Worm (Caenorhabditis elegans): ENCODE measurements around the gene dgn-1.

dgn-1 gene

DNA sequence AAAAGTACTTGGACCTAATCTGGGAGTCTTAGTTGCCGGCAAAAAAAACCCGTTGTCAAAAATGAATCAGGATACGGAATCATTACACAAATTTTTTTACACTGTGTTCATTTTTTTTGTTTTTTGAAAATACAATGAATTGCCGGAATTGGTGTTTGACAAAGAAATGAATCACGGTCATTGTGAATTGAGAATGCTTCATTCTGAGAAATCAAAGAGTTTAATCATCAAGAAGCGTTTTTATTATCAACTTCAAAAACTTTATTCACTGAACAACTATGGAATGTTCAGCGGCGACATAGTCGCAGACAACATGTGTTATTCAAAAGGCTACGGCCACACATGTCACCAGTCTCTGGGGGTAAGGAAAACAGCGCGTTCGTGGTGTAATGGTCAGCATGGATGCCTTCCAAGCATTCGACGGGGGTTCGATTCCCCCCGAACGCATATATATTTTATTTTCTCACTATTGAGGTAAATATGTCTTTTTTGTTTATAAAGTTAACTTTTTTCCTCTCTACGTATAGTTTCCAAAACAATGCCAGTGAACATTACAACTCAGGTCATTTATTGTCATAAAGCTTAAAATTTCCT is 34.8 kb upstream of the dgn-1 start, which contains the start of gene nas-10 (continued):
- TF ChIP-seq nhr-85 (tag) = peak; percentile 76
- TF ChIP-seq hlh-4 (tag; optimal IDR thresholded peaks at IDR 0.05) = no peak
- TF ChIP-seq swsn-7 (tag; optimal IDR thresholded peaks at IDR 0.05) = peak; percentile 62
- TF ChIP-seq grh-1 (GFP tag; IDR thresholded peaks at IDR 0.05) = 0 out of 2 replicates have a peak, but pooled peaks have one; percentile 24
- TF ChIP-seq elt-3 (tag; optimal IDR thresholded peaks at IDR 0.05) = peak in 1 of 6 experiments; percentile 18
- TF ChIP-seq hlh-17 (GFP tag; optimal IDR thresholded peaks at IDR 0.05; ENCODE audit: borderline replicate concordance) = no peak
- TF ChIP-seq nhr-20 (tag; optimal IDR thresholded peaks at IDR 0.05) = peak; percentile 65
- TF ChIP-seq pqm-1 (tag; optimal IDR thresholded peaks at IDR 0.05) = no peak
- TF ChIP-seq sptf-1 (tag; optimal IDR thresholded peaks at IDR 0.05) = no peak
- TF ChIP-seq lir-3 (tag; optimal IDR thresholded peaks at IDR 0.05; ENCODE audit: poor library complexity) = peak; percentile 54
- no peak for TF ChIP-seq nhr-76 (tag; optimal IDR thresholded peaks at IDR 0.05)
- peak; percentile 25 for TF ChIP-seq jun-1 (tag; optimal IDR thresholded peaks at IDR 0.05)
- TF ChIP-seq lsy-2 (tag; optimal IDR thresholded peaks at IDR 0.05) = no peak
- no peak for TF ChIP-seq nhr-11 (tag; optimal IDR thresholded peaks at IDR 0.05)
- TF ChIP-seq unc-130 (tag; optimal IDR thresholded peaks at IDR 0.05) = peak; percentile 25
- TF ChIP-seq irx-1 (tag; optimal IDR thresholded peaks at IDR 0.05) = peak; percentile 13
- peak in 1 of 2 experiments; percentile 49 for TF ChIP-seq mdl-1 (tag; optimal IDR thresholded peaks at IDR 0.05)
- TF ChIP-seq snpc-4 (tag; optimal IDR thresholded peaks at IDR 0.05) = no peak
- TF ChIP-seq snu-23 (GFP tag; optimal IDR thresholded peaks at IDR 0.05) = peak; percentile 77
- no peak for TF ChIP-seq C04F5.9 (tag; optimal IDR thresholded peaks at IDR 0.05)
- no peak for TF ChIP-seq zip-4 (GFP tag; optimal IDR thresholded peaks at IDR 0.05)
- peak in 1 of 2 experiments; percentile 61 for TF ChIP-seq lin-35 (GFP tag; optimal IDR thresholded peaks at IDR 0.05)
- peak; percentile 45 for TF ChIP-seq elt-2 (tag; optimal IDR thresholded peaks at IDR 0.05)
- peak; percentile 37 for TF ChIP-seq rnt-1 (tag; optimal IDR thresholded peaks at IDR 0.05)
- no peak for TF ChIP-seq mab-9 (GFP tag; IDR thresholded peaks at IDR 0.05)
- TF ChIP-seq vab-15 (tag; optimal IDR thresholded peaks at IDR 0.05) = no peak
- TF ChIP-seq C16A3.4 (tag; optimal IDR thresholded peaks at IDR 0.05) = peak; percentile 52
- no peak for TF ChIP-seq lin-39 (tag; optimal IDR thresholded peaks at IDR 0.05)
- TF ChIP-seq ceh-82 (tag; optimal IDR thresholded peaks at IDR 0.05) = peak in 2 of 3 experiments; percentile 29 to 37
- TF ChIP-seq efl-3 (GFP tag; optimal IDR thresholded peaks at IDR 0.05) = no peak
- no peak for TF ChIP-seq ets-5 (GFP tag; IDR thresholded peaks at IDR 0.05)

DNA sequence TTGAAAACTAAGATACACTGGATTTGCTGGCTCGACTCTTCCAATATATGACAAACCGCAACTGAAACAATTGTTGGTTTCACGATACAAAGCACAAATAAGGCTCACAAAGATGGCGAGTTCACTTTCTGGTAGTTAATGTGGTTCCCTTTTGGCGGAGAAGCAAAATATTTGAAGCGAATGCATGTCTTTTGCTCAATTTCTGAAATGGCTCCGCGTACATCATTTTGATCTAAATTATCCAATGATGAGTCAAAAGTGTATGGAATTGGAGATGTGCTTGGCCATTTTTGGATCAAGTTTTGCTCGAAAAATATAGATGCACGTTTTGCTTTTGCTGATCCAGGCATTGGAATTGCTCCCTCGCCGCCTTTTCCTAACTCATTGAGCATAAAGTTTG is 32.9 kb upstream of the dgn-1 start:
- TF ChIP-seq mab-9 (GFP tag; IDR thresholded peaks at IDR 0.05) (no peak), lin-35 (GFP tag; optimal IDR thresholded peaks at IDR 0.05) (no peak), fkh-8 (tag; optimal IDR thresholded peaks at IDR 0.05) (no peak), ets-5 (GFP tag; IDR thresholded peaks at IDR 0.05) (no peak), hlh-17 (GFP tag; optimal IDR thresholded peaks at IDR 0.05; ENCODE audit: borderline replicate concordance) (no peak), elt-2 (tag; optimal IDR thresholded peaks at IDR 0.05) (no peak), nhr-76 (tag; optimal IDR thresholded peaks at IDR 0.05) (no peak), snu-23 (GFP tag; optimal IDR thresholded peaks at IDR 0.05) (no peak), pax-3 (tag; optimal IDR thresholded peaks at IDR 0.05) (no peak), nhr-237 (tag; optimal IDR thresholded peaks at IDR 0.05) (no peak), mep-1 (tag; optimal IDR thresholded peaks at IDR 0.05) (no peak), pag-3 (tag; optimal IDR thresholded peaks at IDR 0.05; ENCODE audit: borderline replicate concordance, insufficient read depth) (no peak), efl-3 (GFP tag; optimal IDR thresholded peaks at IDR 0.05) (no peak), vab-15 (tag; optimal IDR thresholded peaks at IDR 0.05) (no peak), nhr-11 (tag; optimal IDR thresholded peaks at IDR 0.05) (no peak), fkh-10 (GFP tag; optimal IDR thresholded peaks at IDR 0.05) (no peak)

ce11 chrX:10959136-10959535 is 30.3 kb upstream of the dgn-1 start, which contains the start of gene K09C8.2:
TSS of gene K09C8.2 (plus strand) at chrX:10959436.
- no peak for TF ChIP-seq snpc-4 (tag; optimal IDR thresholded peaks at IDR 0.05)
- no peak for TF ChIP-seq nhr-47 (tag; optimal IDR thresholded peaks at IDR 0.05)
- no peak for TF ChIP-seq irx-1 (tag; optimal IDR thresholded peaks at IDR 0.05)
- no peak for TF ChIP-seq nhr-20 (tag; optimal IDR thresholded peaks at IDR 0.05)

Measured in whole organism, L1 larva.